Fruit fly (Drosophila melanogaster) whole organism: ENCODE measurements around the gene CG43074.

Experiments
- CG8478 ChIP-seq: fragments of >200 bp; optimal IDR thresholded peaks from 2 replicates; lab custom pipeline; 2018; ENCODE audit warnings: inconsistent platforms
- EcR ChIP-seq, 2 experiments: fragments of >200 bp; optimal IDR thresholded peaks; 2 replicates each; lab custom pipeline; 2017; ENCODE audit warnings: missing biosample characterization in 2 of 2, missing genetic modification characterization in 2 of 2, missing genetic modification reagents in 2 of 2
- pan ChIP-seq: fragments of >200 bp; optimal IDR thresholded peaks from 2 replicates; lab custom pipeline; 2017
- psq ChIP-seq: fragments of >200 bp; optimal IDR thresholded peaks from 2 replicates; lab custom pipeline; 2017
- usp ChIP-seq: fragments of >200 bp; optimal IDR thresholded peaks from 2 replicates; lab custom pipeline; 2017; ENCODE audit warnings: missing biosample characterization, missing genetic modification characterization, mixed read lengths

DNA sequence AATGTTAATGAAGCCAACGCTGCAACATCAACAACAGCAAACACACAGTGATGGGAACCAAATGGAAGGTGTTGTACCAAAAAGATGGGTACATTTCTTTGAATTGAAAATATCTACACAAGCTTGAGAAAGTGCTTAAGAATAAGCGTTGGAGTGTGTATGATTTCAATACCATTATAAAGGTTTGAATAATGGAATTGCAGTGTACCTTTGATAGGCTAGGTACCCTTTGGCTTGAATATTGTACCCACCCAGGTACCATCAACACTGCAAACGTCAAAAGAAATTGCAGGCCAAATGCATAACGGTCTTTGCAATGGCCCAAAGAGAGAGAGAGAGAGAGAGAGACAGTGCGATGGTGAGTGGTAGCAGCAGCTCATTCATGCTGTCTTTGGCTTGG, 31.8 kb downstream of the CG43074 start:
- TF ChIP-seq usp (GFP tag; lab: Kevin White, UChicago) (no peak), CG8478 (no peak), psq (no peak), EcR (GFP tag; optimal IDR thresholded peaks at IDR 0.05; lab: Kevin White, UChicago) (no peak), pan (lab: Kevin White, UChicago) (no peak)
